Fruit fly (Drosophila melanogaster) whole organism, pupa: Measurements from ENCODE around the gene dao.

Experiments
- CG10348 ChIP-seq: fragments of 200-800 bp; sonication (Bioruptor generic); IDR thresholded peaks from 2 replicates; pipeline ENCODE4 v1.3.6; 2022; ENCODE audit warnings: missing biosample characterization, missing genetic modification characterization
- CG12605 ChIP-seq: fragments of 200-800 bp; sonication (Bioruptor generic); IDR thresholded peaks from 2 replicates; pipeline ENCODE4 v1.3.6; 2022; ENCODE audit warnings: missing biosample characterization, missing genetic modification characterization
- CG13204 ChIP-seq: fragments of 200-800 bp; sonication (Bioruptor generic); optimal IDR thresholded peaks from 2 replicates; lab custom pipeline; 2018; ENCODE audit warnings: missing biosample characterization, mild to moderate bottlenecking, missing genetic modification characterization, moderate library complexity
- CG14655 ChIP-seq: fragments of 200-800 bp; sonication (Bioruptor generic); optimal IDR thresholded peaks from 3 replicates; lab custom pipeline; 2017; ENCODE audit warnings: mild to moderate bottlenecking, missing biosample characterization, missing genetic modification reagents, missing genetic modification characterization
- CG15710 ChIP-seq: fragments of 200-800 bp; sonication (Bioruptor generic); optimal IDR thresholded peaks from 2 replicates; lab custom pipeline; 2018; ENCODE audit warnings: missing biosample characterization, mild to moderate bottlenecking, missing genetic modification characterization, moderate library complexity
- CG17806 ChIP-seq: fragments of 200-800 bp; sonication (Bioruptor generic); optimal IDR thresholded peaks from 2 replicates; lab custom pipeline; 2018; ENCODE audit warnings: missing biosample characterization, mild to moderate bottlenecking, missing genetic modification characterization, moderate library complexity
- CG32121 ChIP-seq: fragments of 200-800 bp; sonication (Bioruptor generic); IDR thresholded peaks from 2 replicates; pipeline ENCODE4 v1.3.6; 2022; ENCODE audit warnings: missing biosample characterization, missing genetic modification characterization
- CG34367 ChIP-seq: fragments of 200-800 bp; sonication (Bioruptor generic); optimal IDR thresholded peaks from 2 replicates; lab custom pipeline; 2018; ENCODE audit warnings: missing biosample characterization, mild to moderate bottlenecking, missing genetic modification characterization
- CG4496 ChIP-seq: fragments of 200-800 bp; sonication (Bioruptor generic); IDR thresholded peaks from 3 replicates; pipeline ENCODE4 v1.3.6; 2022; ENCODE audit warnings: missing biosample characterization, missing genetic modification characterization
- CG8159 ChIP-seq: fragments of 200-800 bp; sonication (Bioruptor generic); optimal IDR thresholded peaks from 3 replicates; lab custom pipeline; 2018; ENCODE audit warnings: missing biosample characterization, mild to moderate bottlenecking, missing genetic modification characterization, moderate library complexity
- CG8301 ChIP-seq: fragments of 200-800 bp; sonication (Bioruptor generic); optimal IDR thresholded peaks from 2 replicates; lab custom pipeline; 2018; ENCODE audit warnings: missing biosample characterization, mild to moderate bottlenecking, missing genetic modification characterization
- CG9948 ChIP-seq: fragments of 200-800 bp; sonication (Bioruptor generic); optimal IDR thresholded peaks from 2 replicates; lab custom pipeline; 2018; ENCODE audit warnings: missing biosample characterization, mild to moderate bottlenecking, missing genetic modification characterization, moderate library complexity
- D1 ChIP-seq: fragments of 200-800 bp; sonication (Bioruptor generic); optimal IDR thresholded peaks from 2 replicates; lab custom pipeline; 2018; ENCODE audit warnings: missing biosample characterization, mild to moderate bottlenecking, missing genetic modification characterization, moderate library complexity
- EcR ChIP-seq: fragments of 200-800 bp; sonication (Bioruptor generic); optimal IDR thresholded peaks from 3 replicates; lab custom pipeline; 2019; ENCODE audit warnings: missing biosample characterization, missing genetic modification characterization, mild to moderate bottlenecking, moderate library complexity, missing genetic modification reagents
- Ets98B ChIP-seq: fragments of 200-800 bp; sonication (Bioruptor generic); IDR thresholded peaks from 2 replicates; pipeline ENCODE4 v1.3.6; 2022; ENCODE audit warnings: missing biosample characterization, missing genetic modification characterization
- Pif1A ChIP-seq: fragments of 200-800 bp; sonication (Bioruptor generic); optimal IDR thresholded peaks from 3 replicates; lab custom pipeline; 2016; ENCODE audit warnings: missing biosample characterization, missing genetic modification characterization
- Pif1B ChIP-seq: fragments of 200-800 bp; sonication (Bioruptor generic); optimal IDR thresholded peaks from 3 replicates; lab custom pipeline; 2016; ENCODE audit warnings: missing biosample characterization, missing genetic modification characterization
- Snoo ChIP-seq: fragments of 200-800 bp; sonication (Bioruptor generic); optimal IDR thresholded peaks from 3 replicates; lab custom pipeline; 2017; ENCODE audit warnings: missing biosample characterization, mild to moderate bottlenecking, missing genetic modification characterization, inconsistent platforms
- fd96Ca ChIP-seq: fragments of 200-800 bp; sonication (Bioruptor generic); IDR thresholded peaks from 3 replicates; pipeline ENCODE4 v1.3.6; 2022; ENCODE audit warnings: missing biosample characterization, missing genetic modification characterization
- gl ChIP-seq: fragments of 200-800 bp; sonication (Bioruptor generic); optimal IDR thresholded peaks from 2 replicates; lab custom pipeline; 2018; ENCODE audit warnings: missing biosample characterization, mild to moderate bottlenecking, missing genetic modification characterization
- rn ChIP-seq: fragments of 200-800 bp; sonication (Bioruptor generic); IDR thresholded peaks from 2 replicates; pipeline ENCODE4 v1.3.6; 2022; ENCODE audit warnings: missing biosample characterization, missing genetic modification characterization

dao gene

DNA sequence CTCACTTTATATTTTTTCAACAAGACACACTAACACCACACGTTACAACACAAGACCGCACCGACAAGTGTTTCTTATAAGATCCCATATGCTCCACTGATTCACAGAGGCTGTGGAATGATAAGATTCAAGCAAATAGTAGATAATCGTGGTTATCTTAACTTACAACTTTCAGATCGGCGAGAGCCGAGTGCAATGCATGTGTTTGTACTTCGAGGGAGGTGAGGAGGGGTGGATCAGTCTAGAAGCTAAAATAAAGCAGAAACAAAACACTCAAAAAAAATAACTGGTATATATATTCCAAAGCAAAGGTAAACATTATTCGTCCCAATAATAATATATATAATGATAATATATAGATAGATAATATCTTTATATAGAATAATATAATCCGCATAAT, 1.1 kb upstream of the dao start, which contains the start of gene ZnT35C:
TSS of gene ZnT35C (minus strand) at position 101 of the 400 bp plus-strand sequence.
- TF ChIP-seq CG14655 (GFP tag; lab: Kevin White, UChicago) (no peak), Ets98B (GFP tag; lab: Robert Waterston, UW) (no peak), Pif1A (GFP tag; lab: Kevin White, UChicago) (no peak), CG17806 (tag; lab: Kevin White, UChicago) (no peak), CG8159 (tag; lab: Kevin White, UChicago) (peak; percentile 10), CG8301 (tag; lab: Kevin White, UChicago) (no peak), D1 (tag; lab: Kevin White, UChicago) (no peak), CG10348 (GFP tag; lab: Robert Waterston, UW) (no peak)
- TF ChIP-seq, all 21 proteins: peak for 1

DNA sequence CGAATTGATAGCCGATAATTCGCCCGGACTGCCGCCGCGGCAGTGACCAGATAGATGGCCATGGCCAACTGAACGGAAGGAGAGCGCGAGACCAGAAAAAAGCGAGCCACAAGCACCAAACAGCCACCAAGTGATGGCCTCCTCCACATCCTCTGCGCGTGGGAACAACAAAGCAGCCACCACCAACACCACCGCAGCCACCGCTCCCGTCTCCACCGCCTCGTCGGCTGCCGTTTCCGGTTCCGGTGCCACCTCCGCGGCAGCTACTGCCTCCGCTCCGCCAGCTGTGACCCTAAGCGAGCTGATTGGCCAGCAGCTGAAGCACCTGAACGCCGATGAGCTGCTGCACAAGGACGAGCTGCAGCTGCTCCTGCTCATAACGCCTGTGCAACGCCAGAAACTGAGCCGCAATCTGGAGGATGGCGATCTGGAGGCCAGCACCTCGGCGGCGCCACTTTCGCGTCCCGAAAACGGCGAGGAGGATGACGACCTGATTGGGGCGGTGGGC, 381 bp downstream of the dao start:
- TF ChIP-seq CG13204: no peak
- TF ChIP-seq D1 (tag; lab: Kevin White, UChicago): no peak
- TF ChIP-seq CG8159 (tag; lab: Kevin White, UChicago): no peak
- TF ChIP-seq CG9948 (tag; lab: Kevin White, UChicago): no peak

DNA sequence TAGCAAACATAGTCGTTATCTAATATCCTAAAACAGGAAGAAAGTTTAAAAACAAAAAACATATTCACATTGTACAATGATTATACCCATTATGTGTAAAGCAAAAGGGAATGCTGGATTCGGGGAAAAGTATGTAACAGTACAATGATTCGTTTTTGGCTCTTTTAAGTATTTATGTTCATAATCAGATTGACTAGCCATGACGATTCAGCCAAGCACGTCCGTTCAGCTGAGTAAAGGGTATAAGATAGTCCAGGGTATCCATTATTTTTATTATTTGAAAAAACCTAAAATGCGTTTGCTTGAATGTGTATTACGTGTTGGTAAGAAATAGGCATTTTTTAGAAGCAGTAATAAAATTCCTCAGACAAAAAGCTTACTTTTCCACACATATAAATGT, 1.0 kb downstream of the dao start:
- TF ChIP-seq CG15710 (tag; lab: Kevin White, UChicago) (no peak), D1 (tag; lab: Kevin White, UChicago) (no peak), EcR (GFP tag; lab: Kevin White, UChicago) (no peak), CG32121 (GFP tag; lab: Robert Waterston, UW) (no peak), CG9948 (tag; lab: Kevin White, UChicago) (no peak), CG10348 (GFP tag; lab: Robert Waterston, UW) (no peak), CG8301 (tag; lab: Kevin White, UChicago) (no peak), CG12605 (no peak), Ets98B (GFP tag; lab: Robert Waterston, UW) (no peak), rn (GFP tag; lab: Robert Waterston, UW) (no peak), CG13204 (no peak), CG14655 (GFP tag; lab: Kevin White, UChicago) (no peak), CG17806 (tag; lab: Kevin White, UChicago) (no peak), Pif1A (GFP tag; lab: Kevin White, UChicago) (no peak), CG4496 (GFP tag; lab: Robert Waterston, UW) (no peak), Pif1B (GFP tag; lab: Kevin White, UChicago) (no peak)

DNA sequence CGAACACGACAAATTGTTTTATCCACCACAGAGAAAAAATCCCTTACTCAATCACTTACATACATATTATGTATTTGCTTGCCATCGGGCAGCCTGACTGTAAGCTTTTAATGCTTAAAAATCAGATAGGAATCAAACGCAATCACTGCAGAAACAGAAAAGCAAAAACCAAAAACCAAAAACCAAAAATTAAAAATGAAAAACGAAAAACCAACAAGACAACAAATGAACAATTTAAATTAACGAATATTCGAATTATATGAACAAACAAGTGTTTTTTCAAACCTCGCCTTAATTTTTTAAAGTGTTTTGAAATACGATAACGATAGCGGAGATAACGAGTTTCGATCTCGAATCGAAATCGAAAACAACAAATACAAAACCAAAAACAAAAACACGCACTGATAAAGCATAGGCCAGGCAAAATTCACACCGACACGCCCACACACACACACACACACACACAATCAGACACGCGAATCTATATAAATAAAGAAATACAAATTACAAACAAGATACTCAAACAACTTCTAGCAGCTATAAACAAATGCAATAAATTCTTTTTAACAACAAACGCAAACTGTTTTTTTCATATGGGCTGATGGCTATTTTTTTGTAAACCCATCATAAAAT, 5.7 kb downstream of the dao start:
- peak; percentile 45 for TF ChIP-seq CG17806 (tag; lab: Kevin White, UChicago)
- no peak for TF ChIP-seq CG10348 (GFP tag; lab: Robert Waterston, UW)
- TF ChIP-seq CG13204: no peak
- TF ChIP-seq CG15710 (tag; lab: Kevin White, UChicago): peak; percentile 42
- peak; percentile 65; the same call in 2 of the 3 replicates for TF ChIP-seq CG4496 (GFP tag; lab: Robert Waterston, UW)
- no peak for TF ChIP-seq CG32121 (GFP tag; lab: Robert Waterston, UW)
- no peak for TF ChIP-seq Pif1A (GFP tag; lab: Kevin White, UChicago)
- TF ChIP-seq CG14655 (GFP tag; lab: Kevin White, UChicago): no peak
- TF ChIP-seq D1 (tag; lab: Kevin White, UChicago): no peak
- TF ChIP-seq CG34367 (tag; lab: Kevin White, UChicago): no peak
- no peak for TF ChIP-seq EcR (GFP tag; lab: Kevin White, UChicago)
- TF ChIP-seq Snoo (tag; lab: Kevin White, UChicago): no peak
- no peak for TF ChIP-seq fd96Ca (GFP tag; lab: Robert Waterston, UW)
- peak; percentile 60 for TF ChIP-seq CG8159 (tag; lab: Kevin White, UChicago)
- TF ChIP-seq Ets98B (GFP tag; lab: Robert Waterston, UW): peak; percentile 16; the same call in 1 of the 2 replicates
- no peak for TF ChIP-seq gl (tag; lab: Kevin White, UChicago)
- TF ChIP-seq rn (GFP tag; lab: Robert Waterston, UW): no peak
- TF ChIP-seq CG9948 (tag; lab: Kevin White, UChicago): peak; percentile 35
- peak; percentile 23 for TF ChIP-seq CG8301 (tag; lab: Kevin White, UChicago)
- TF ChIP-seq Pif1B (GFP tag; lab: Kevin White, UChicago): peak; percentile 25
- peak; percentile 50; the same call in 1 of the 2 replicates for TF ChIP-seq CG12605

- TF ChIP-seq Pif1B (GFP tag; lab: Kevin White, UChicago): no peak
Measured at dm6 chr2L:15256249-15256648, 7.6 kb downstream of the dao start, which contains the start of the genes PolD3 and Uxt. PolD3 (minus strand) TSS chr2L:15256304. Uxt (plus strand) TSS chr2L:15256581.

DNA sequence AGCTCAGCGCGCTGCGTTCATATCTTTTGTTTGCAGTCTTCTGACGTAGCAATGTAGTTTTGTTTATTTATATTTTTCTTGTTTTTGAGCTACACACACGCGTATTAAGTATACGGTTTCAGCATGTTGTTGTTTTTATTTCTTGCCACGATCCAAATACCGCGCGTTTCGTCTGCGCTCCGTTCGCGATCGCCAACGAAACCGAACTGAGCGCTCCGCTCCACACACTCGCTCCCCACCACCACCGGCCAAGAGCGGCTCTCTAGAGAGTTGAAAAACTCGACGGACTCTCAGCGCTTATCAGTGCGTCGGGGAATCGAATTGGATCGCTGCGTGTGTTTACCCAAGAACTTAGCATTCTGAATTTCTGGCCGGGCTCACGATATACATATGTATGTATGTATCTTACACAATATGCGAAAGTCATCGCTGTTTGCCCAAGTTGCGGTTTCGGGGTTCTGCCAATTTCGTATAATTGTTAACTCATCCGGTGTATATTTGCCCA, 15.9 kb downstream of the dao start, which contains the start of gene yuri:
TSS of gene yuri (minus strand) at position 210 of the 505 bp plus-strand sequence.
- TF ChIP-seq rn (GFP tag; lab: Robert Waterston, UW): 0 out of 2 replicates have a peak, but pooled peaks have one; percentile 19
- peak; percentile 50 for TF ChIP-seq CG8301 (tag; lab: Kevin White, UChicago)
- peak; percentile 71 for TF ChIP-seq Pif1B (GFP tag; lab: Kevin White, UChicago)
- peak; percentile 82 for TF ChIP-seq Pif1A (GFP tag; lab: Kevin White, UChicago)
- TF ChIP-seq CG10348 (GFP tag; lab: Robert Waterston, UW): no peak
- TF ChIP-seq CG12605: peak; percentile 84
- peak; percentile 59 for TF ChIP-seq CG15710 (tag; lab: Kevin White, UChicago)
- peak; percentile 44 for TF ChIP-seq Snoo (tag; lab: Kevin White, UChicago)
- peak; percentile 83 for TF ChIP-seq gl (tag; lab: Kevin White, UChicago)
- peak; percentile 19 for TF ChIP-seq D1 (tag; lab: Kevin White, UChicago)
- TF ChIP-seq Ets98B (GFP tag; lab: Robert Waterston, UW): peak; percentile 87
- TF ChIP-seq CG34367 (tag; lab: Kevin White, UChicago): peak; percentile 60
- peak; percentile 55 for TF ChIP-seq CG8159 (tag; lab: Kevin White, UChicago)
- TF ChIP-seq EcR (GFP tag; lab: Kevin White, UChicago): peak; percentile 65
- TF ChIP-seq CG14655 (GFP tag; lab: Kevin White, UChicago): no peak
- TF ChIP-seq CG32121 (GFP tag; lab: Robert Waterston, UW): peak; percentile 78
- TF ChIP-seq CG17806 (tag; lab: Kevin White, UChicago): peak; percentile 42
- peak; percentile 77; the same call in 2 of the 3 replicates for TF ChIP-seq CG4496 (GFP tag; lab: Robert Waterston, UW)
- peak; percentile 39 for TF ChIP-seq CG9948 (tag; lab: Kevin White, UChicago)
- peak; percentile 87 for TF ChIP-seq CG13204
- peak; percentile 56; the same call in 2 of the 3 replicates for TF ChIP-seq fd96Ca (GFP tag; lab: Robert Waterston, UW)
